Fruit fly (Drosophila melanogaster) whole organism, embryonic: ENCODE data around the gene Z600.

Experiments
- CG10209 ChIP-seq: fragments of 200-800 bp; sonication (Bioruptor generic); optimal IDR thresholded peaks from 3 replicates; lab custom pipeline; 2017; ENCODE audit warnings: missing biosample characterization, mild to moderate bottlenecking, missing genetic modification characterization, missing genetic modification reagents
- CG10267 ChIP-seq: fragments of 200-800 bp; sonication (Bioruptor generic); optimal IDR thresholded peaks from 2 replicates; lab custom pipeline; 2018; ENCODE audit warnings: missing biosample characterization, mild to moderate bottlenecking, missing genetic modification characterization, moderate library complexity
- CG10654 ChIP-seq: fragments of 200-800 bp; sonication (Bioruptor generic); optimal IDR thresholded peaks from 2 replicates; lab custom pipeline; 2016; ENCODE audit warnings: missing biosample characterization, missing genetic modification characterization
- CG12071 ChIP-seq: fragments of 200-800 bp; sonication (Bioruptor generic); optimal IDR thresholded peaks from 3 replicates; lab custom pipeline; 2018; ENCODE audit warnings: missing biosample characterization, mild to moderate bottlenecking, missing genetic modification characterization
- CG12219 ChIP-seq: fragments of 200-800 bp; sonication (Bioruptor generic); optimal IDR thresholded peaks from 3 replicates; lab custom pipeline; 2018; ENCODE audit warnings: missing biosample characterization, mild to moderate bottlenecking, missing genetic modification characterization
- CG13424 ChIP-seq: fragments of 200-800 bp; sonication (Bioruptor generic); optimal IDR thresholded peaks from 2 replicates; lab custom pipeline; 2019; ENCODE audit warnings: missing biosample characterization, mild to moderate bottlenecking, missing genetic modification characterization, moderate library complexity
- CG13624 ChIP-seq: fragments of 200-800 bp; sonication (Bioruptor generic); optimal IDR thresholded peaks from 2 replicates; lab custom pipeline; 2016; ENCODE audit warnings: missing biosample characterization, missing genetic modification characterization
- CG1647 ChIP-seq: fragments of 200-800 bp; sonication (Bioruptor generic); optimal IDR thresholded peaks from 3 replicates; lab custom pipeline; 2016; ENCODE audit warnings: missing biosample characterization, missing genetic modification characterization
- CG2202 ChIP-seq: fragments of 200-800 bp; sonication (Bioruptor generic); optimal IDR thresholded peaks from 2 replicates; lab custom pipeline; 2018; ENCODE audit warnings: missing biosample characterization, mild to moderate bottlenecking, missing genetic modification characterization
- CG32532 ChIP-seq: fragments of 200-800 bp; sonication (Bioruptor generic); IDR thresholded peaks from 2 replicates; pipeline ENCODE4 v1.3.6; 2022; ENCODE audit warnings: missing biosample characterization, missing genetic modification characterization
- CG32772 ChIP-seq: fragments of 200-800 bp; sonication (Bioruptor generic); IDR thresholded peaks from 2 replicates; pipeline ENCODE4 v1.3.6; 2022; ENCODE audit warnings: missing biosample characterization, missing genetic modification characterization
- CG3281 ChIP-seq: fragments of 200-800 bp; sonication (Bioruptor generic); optimal IDR thresholded peaks from 3 replicates; lab custom pipeline; 2017; ENCODE audit warnings: missing biosample characterization, mild to moderate bottlenecking, missing genetic modification characterization
- CG33213 ChIP-seq: fragments of 200-800 bp; sonication (Bioruptor generic); optimal IDR thresholded peaks from 3 replicates; lab custom pipeline; 2016; ENCODE audit warnings: missing biosample characterization, missing genetic modification characterization
- CG4328 ChIP-seq: fragments of 200-800 bp; sonication (Bioruptor generic); optimal IDR thresholded peaks from 3 replicates; lab custom pipeline; 2017; ENCODE audit warnings: missing biosample characterization, missing genetic modification reagents, missing genetic modification characterization
- CG4820 ChIP-seq: fragments of 200-800 bp; sonication (Bioruptor generic); optimal IDR thresholded peaks from 3 replicates; lab custom pipeline; 2016; ENCODE audit warnings: missing biosample characterization, missing genetic modification characterization
- CG6175 ChIP-seq: fragments of 200-800 bp; sonication (Bioruptor generic); IDR thresholded peaks from 3 replicates; pipeline ENCODE4 v1.3.6; 2022; ENCODE audit warnings: missing biosample characterization, missing genetic modification characterization
- CG6683 ChIP-seq: fragments of 200-800 bp; sonication (Bioruptor generic); optimal IDR thresholded peaks from 2 replicates; lab custom pipeline; 2017; ENCODE audit warnings: missing biosample characterization, mild to moderate bottlenecking, missing genetic modification characterization, missing genetic modification reagents
- CG6765 ChIP-seq: fragments of 200-800 bp; sonication (Bioruptor generic); optimal IDR thresholded peaks from 3 replicates; lab custom pipeline; 2017; ENCODE audit warnings: missing biosample characterization, mild to moderate bottlenecking, missing genetic modification characterization
- CG6854 ChIP-seq: fragments of 200-800 bp; sonication (Bioruptor generic); optimal IDR thresholded peaks from 3 replicates; lab custom pipeline; 2017; ENCODE audit warnings: missing biosample characterization, mild to moderate bottlenecking, missing genetic modification characterization
- CG7928 ChIP-seq: fragments of 200-800 bp; sonication (Bioruptor generic); optimal IDR thresholded peaks from 2 replicates; lab custom pipeline; 2017; ENCODE audit warnings: missing biosample characterization, mild to moderate bottlenecking, missing genetic modification characterization
- CG8281 ChIP-seq: fragments of 200-800 bp; sonication (Bioruptor generic); optimal IDR thresholded peaks from 2 replicates; lab custom pipeline; 2018; ENCODE audit warnings: missing biosample characterization, mild to moderate bottlenecking, missing genetic modification characterization, moderate library complexity
- D19A ChIP-seq: fragments of 200-800 bp; optimal IDR thresholded peaks from 3 replicates; lab custom pipeline; 2019; ENCODE audit warnings: missing biosample characterization, mild to moderate bottlenecking, missing genetic modification characterization, moderate library complexity
- Dfd ChIP-seq, 2 experiments: fragments of >200 bp; optimal IDR thresholded peaks; 2 replicates each; lab custom pipeline; 2017; ENCODE audit warnings: missing biosample characterization in 2 of 2, missing genetic modification characterization in 2 of 2
- Dll ChIP-seq: fragments of 200-800 bp; sonication (Bioruptor generic); IDR thresholded peaks from 4 replicates; pipeline ENCODE4 v1.3.6; 2022; ENCODE audit warnings: missing biosample characterization, missing genetic modification characterization; ENCODE audit not compliant: partially characterized antibody
- Drgx ChIP-seq: fragments of 200-800 bp; sonication (Bioruptor generic); IDR thresholded peaks from 2 replicates; pipeline ENCODE4 v1.3.6; 2022; ENCODE audit warnings: missing biosample characterization, missing genetic modification characterization
- GATAe ChIP-seq: fragments of 200-800 bp; sonication (Bioruptor generic); conservative IDR thresholded peaks from 2 replicates; pipeline ENCODE4 v1.3.6; 2022; ENCODE audit warnings: missing biosample characterization, missing genetic modification characterization
- Gsc ChIP-seq: fragments of 200-800 bp; sonication (Bioruptor generic); IDR thresholded peaks from 2 replicates; pipeline ENCODE4 v1.3.6; 2022; ENCODE audit warnings: missing biosample characterization, missing genetic modification characterization
- Lim3 ChIP-seq: fragments of 200-800 bp; sonication (Bioruptor generic); IDR thresholded peaks from 2 replicates; pipeline ENCODE4 v1.3.6; 2022; ENCODE audit warnings: missing biosample characterization, missing genetic modification characterization
- MBD-R2 ChIP-seq: fragments of 200-800 bp; sonication (Bioruptor generic); IDR thresholded peaks from 2 replicates; pipeline ENCODE4 v1.3.6; 2022; ENCODE audit warnings: missing biosample characterization, missing genetic modification characterization
- Six4 ChIP-seq: fragments of 200-800 bp; sonication (Bioruptor generic); optimal IDR thresholded peaks from 2 replicates; lab custom pipeline; 2016; ENCODE audit warnings: missing biosample characterization, missing genetic modification characterization
- Sry-δ ChIP-seq: fragments of 200-800 bp; sonication (Bioruptor generic); optimal IDR thresholded peaks from 2 replicates; lab custom pipeline; 2016; ENCODE audit warnings: missing biosample characterization, missing genetic modification characterization
- Xbp1 ChIP-seq: fragments of 200-800 bp; sonication (Bioruptor generic); optimal IDR thresholded peaks from 3 replicates; lab custom pipeline; 2016; ENCODE audit warnings: missing biosample characterization, mild to moderate bottlenecking, missing genetic modification characterization
- al ChIP-seq: fragments of 200-800 bp; sonication (Bioruptor generic); IDR thresholded peaks from 2 replicates; pipeline ENCODE4 v1.3.6; 2022; ENCODE audit warnings: missing biosample characterization, missing genetic modification characterization
- bigmax ChIP-seq: fragments of 200-800 bp; sonication (Bioruptor generic); optimal IDR thresholded peaks from 2 replicates; lab custom pipeline; 2018; ENCODE audit warnings: missing biosample characterization, mild to moderate bottlenecking, missing genetic modification characterization
- chinmo ChIP-seq: fragments of 200-800 bp; sonication (Bioruptor generic); IDR thresholded peaks from 4 replicates; pipeline ENCODE4 v1.3.6; 2022; ENCODE audit warnings: missing biosample characterization, missing genetic modification characterization; ENCODE audit not compliant: partially characterized antibody
- chn ChIP-seq: fragments of 200-800 bp; sonication (Bioruptor generic); optimal IDR thresholded peaks from 2 replicates; lab custom pipeline; 2016; ENCODE audit warnings: missing biosample characterization, missing genetic modification characterization
- corto ChIP-seq: fragments of 200-800 bp; sonication (Bioruptor generic); optimal IDR thresholded peaks from 2 replicates; lab custom pipeline; 2016; ENCODE audit warnings: missing biosample characterization, mild to moderate bottlenecking, missing genetic modification characterization, moderate library complexity
- fd3F ChIP-seq: fragments of 200-800 bp; sonication (Bioruptor generic); optimal IDR thresholded peaks from 2 replicates; lab custom pipeline; 2018; ENCODE audit warnings: missing biosample characterization, mild to moderate bottlenecking, missing genetic modification characterization, moderate library complexity
- gem ChIP-seq: fragments of 200-800 bp; sonication (Bioruptor generic); optimal IDR thresholded peaks from 2 replicates; lab custom pipeline; 2019; ENCODE audit warnings: missing biosample characterization, mild to moderate bottlenecking, missing genetic modification characterization, moderate library complexity
- hb ChIP-seq: fragments of 200-800 bp; sonication (Bioruptor generic); IDR thresholded peaks from 3 replicates; pipeline ENCODE4 v1.3.6; 2022; ENCODE audit warnings: missing biosample characterization, missing genetic modification characterization; ENCODE audit not compliant: partially characterized antibody
- mirr ChIP-seq: fragments of 200-800 bp; sonication (Bioruptor generic); optimal IDR thresholded peaks from 3 replicates; lab custom pipeline; 2018; ENCODE audit warnings: missing biosample characterization, mild to moderate bottlenecking, missing genetic modification characterization
- onecut ChIP-seq: fragments of 200-800 bp; sonication (Bioruptor generic); IDR thresholded peaks from 2 replicates; pipeline ENCODE4 v1.3.6; 2022; ENCODE audit warnings: missing biosample characterization, missing genetic modification characterization
- pb ChIP-seq: fragments of 200-800 bp; sonication (Bioruptor generic); optimal IDR thresholded peaks from 3 replicates; lab custom pipeline; 2016; ENCODE audit warnings: missing biosample characterization, missing genetic modification characterization
- phol ChIP-seq: fragments of 200-800 bp; sonication (Bioruptor generic); optimal IDR thresholded peaks from 3 replicates; lab custom pipeline; 2018; ENCODE audit warnings: missing biosample characterization, mild to moderate bottlenecking, missing genetic modification characterization, moderate library complexity
- row ChIP-seq: fragments of 200-800 bp; sonication (Bioruptor generic); IDR thresholded peaks from 3 replicates; pipeline ENCODE4 v1.3.6; 2022; ENCODE audit warnings: missing biosample characterization, missing genetic modification characterization
- run ChIP-seq: fragments of 200-800 bp; sonication (Bioruptor generic); optimal IDR thresholded peaks from 3 replicates; lab custom pipeline; 2018; ENCODE audit warnings: missing biosample characterization, mild to moderate bottlenecking, missing genetic modification characterization
- so ChIP-seq: fragments of 200-800 bp; sonication (Bioruptor generic); IDR thresholded peaks from 3 replicates; pipeline ENCODE4 v1.3.6; 2022; ENCODE audit warnings: missing biosample characterization, missing genetic modification characterization
- tin ChIP-seq: fragments of 200-800 bp; sonication (Bioruptor generic); optimal IDR thresholded peaks from 3 replicates; lab custom pipeline; 2016; ENCODE audit warnings: missing biosample characterization, missing genetic modification characterization
- tna ChIP-seq: fragments of 200-800 bp; sonication (Bioruptor generic); IDR thresholded peaks from 2 replicates; pipeline ENCODE4 v1.3.6; 2022; ENCODE audit warnings: missing biosample characterization, missing genetic modification characterization; ENCODE audit not compliant: partially characterized antibody
- yki ChIP-seq: fragments of >200 bp; optimal IDR thresholded peaks from 3 replicates; lab custom pipeline; 2018

The Z600 gene

DNA sequence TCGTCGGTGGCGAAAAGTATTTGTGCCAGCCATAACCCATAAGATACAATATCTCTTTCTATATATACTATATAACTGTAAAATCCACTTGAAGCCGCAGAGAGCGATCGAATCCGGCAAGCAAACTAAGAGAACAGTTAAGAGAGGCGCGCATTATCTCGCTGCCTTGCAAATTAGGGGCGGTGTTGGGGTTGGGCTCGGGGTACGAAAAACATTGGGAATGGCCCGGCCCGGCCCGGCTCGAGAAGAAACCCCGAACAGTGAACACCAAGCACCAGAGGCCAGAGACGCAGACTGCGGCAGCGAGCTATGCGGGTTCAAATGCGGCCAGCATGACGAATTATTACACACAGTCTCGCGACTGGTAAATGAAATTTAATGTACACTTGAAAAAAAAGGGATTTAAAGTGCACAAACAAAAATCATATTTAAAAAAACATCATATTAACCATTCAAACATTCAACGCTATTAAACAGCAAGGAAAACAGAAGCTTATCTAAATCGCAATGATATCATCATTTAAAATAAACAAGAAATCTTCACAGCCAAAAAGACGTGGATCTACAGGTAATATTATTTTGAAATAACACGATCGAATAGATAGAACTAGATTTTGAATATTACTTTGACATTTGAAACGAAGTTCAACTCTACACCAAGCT lies 23.6 kb downstream of the Z600 start (continued):
- TF ChIP-seq chinmo (peak; percentile 86; the same call in 2 of the 4 replicates), D19A (tag; lab: Kevin White, UChicago) (no peak), CG6854 (GFP tag; lab: Kevin White, UChicago) (no peak), Sry-δ (no peak), hb (GFP tag; lab: Robert Waterston, UW) (no peak), CG6175 (GFP tag; lab: Robert Waterston, UW) (0 out of 3 replicates have a peak, but pooled peaks have one; percentile 56), tin (GFP tag; lab: Kevin White, UChicago) (no peak), CG4328 (GFP tag; lab: Kevin White, UChicago) (no peak), row (GFP tag; lab: Robert Waterston, UW) (peak; percentile 48), Dfd (GFP tag; optimal IDR thresholded peaks at IDR 0.05; lab: Kevin White, UChicago) (no peak), Dll (no peak), gem (peak; percentile 39), CG8281 (tag; lab: Kevin White, UChicago) (no peak), CG32532 (GFP tag; lab: Robert Waterston, UW) (peak; percentile 58), CG12071 (GFP tag; lab: Kevin White, UChicago) (no peak), CG3281 (GFP tag; lab: Kevin White, UChicago) (peak; percentile 11), CG13424 (no peak), CG10267 (peak; percentile 46), GATAe (no peak), al (GFP tag; lab: Robert Waterston, UW) (peak; percentile 35; the same call in 1 of the 2 replicates), Gsc (GFP tag; lab: Robert Waterston, UW) (no peak), CG12219 (GFP tag; lab: Kevin White, UChicago) (no peak), yki (no peak), Xbp1 (GFP tag; lab: Kevin White, UChicago) (peak; percentile 3), MBD-R2 (peak; percentile 16; the same call in 1 of the 2 replicates), chn (no peak), so (GFP tag; lab: Robert Waterston, UW) (0 out of 3 replicates have a peak, but pooled peaks have one; percentile 25), CG33213 (GFP tag; lab: Kevin White, UChicago) (no peak), mirr (GFP tag; lab: Kevin White, UChicago) (peak; percentile 15), CG6683 (GFP tag; lab: Kevin White, UChicago) (no peak), CG32772 (GFP tag; lab: Robert Waterston, UW) (peak; percentile 55; the same call in 1 of the 2 replicates), CG7928 (GFP tag; lab: Kevin White, UChicago) (no peak), tna (GFP tag; lab: Robert Waterston, UW) (no peak), Six4 (GFP tag; lab: Kevin White, UChicago) (peak; percentile 44), CG10209 (GFP tag; lab: Kevin White, UChicago) (no peak), Drgx (GFP tag; lab: Robert Waterston, UW) (peak; percentile 70), CG1647 (GFP tag; lab: Kevin White, UChicago) (no peak), pb (GFP tag; lab: Kevin White, UChicago) (no peak), bigmax (GFP tag; lab: Kevin White, UChicago) (no peak), CG10654 (GFP tag; lab: Kevin White, UChicago) (peak; percentile 15), CG2202 (tag; lab: Kevin White, UChicago) (no peak), CG4820 (GFP tag; lab: Kevin White, UChicago) (peak; percentile 44), CG6765 (GFP tag; lab: Kevin White, UChicago) (no peak), onecut (peak; percentile 23; the same call in 1 of the 2 replicates), CG13624 (GFP tag; lab: Kevin White, UChicago) (no peak), phol (tag; lab: Kevin White, UChicago) (peak; percentile 74), Lim3 (GFP tag; lab: Robert Waterston, UW) (no peak), corto (no peak), run (tag; lab: Kevin White, UChicago) (no peak), fd3F (no peak)
